Worm (Caenorhabditis elegans) whole organism, L3 larva: ENCODE measurements around the gene exos-7.
A peak's percentile ranks its signal among the peaks of the same experiment; 100 is the strongest.

Experiments
- R02D3.7 ChIP-seq: fragments of 150-350 bp; optimal IDR thresholded peaks from 2 replicates; lab custom pipeline; 2014; ENCODE audit warnings: missing biosample characterization, missing genetic modification characterization
- ceh-16 ChIP-seq: sonication (generic microtip); optimal IDR thresholded peaks from 2 replicates; lab custom pipeline; 2017; ENCODE audit warnings: missing biosample characterization, missing genetic modification characterization
- ceh-28 ChIP-seq: fragments of 150-350 bp; optimal IDR thresholded peaks from 2 replicates; lab custom pipeline; 2014; ENCODE audit warnings: missing biosample characterization, missing genetic modification reagents, missing genetic modification characterization
- daf-12 ChIP-seq: fragments of 150-350 bp; optimal IDR thresholded peaks from 2 replicates; lab custom pipeline; 2014; ENCODE audit warnings: missing biosample characterization, missing genetic modification reagents, missing genetic modification characterization
- egl-27 ChIP-seq: sonication (generic microtip); optimal IDR thresholded peaks from 4 replicates; lab custom pipeline; 2017; ENCODE audit warnings: missing biosample characterization, missing genetic modification reagents, missing genetic modification characterization
- egl-5 ChIP-seq: fragments of 150-350 bp; optimal IDR thresholded peaks from 2 replicates; lab custom pipeline; 2017; ENCODE audit warnings: missing biosample characterization, missing genetic modification reagents, missing genetic modification characterization, inconsistent platforms
- elt-1 ChIP-seq: fragments of 150-350 bp; optimal IDR thresholded peaks from 2 replicates; lab custom pipeline; 2014; ENCODE audit warnings: missing biosample characterization, missing genetic modification characterization
- elt-2 ChIP-seq: sonication (generic microtip); optimal IDR thresholded peaks from 2 replicates; lab custom pipeline; 2016; ENCODE audit warnings: missing genetic modification reagents, mild to moderate bottlenecking, missing genetic modification characterization, missing compliant biosample characterization
- fkh-10 ChIP-seq: sonication (generic microtip); optimal IDR thresholded peaks from 2 replicates; lab custom pipeline; 2017; ENCODE audit warnings: missing biosample characterization, missing genetic modification reagents, missing genetic modification characterization
- fkh-2 ChIP-seq: fragments of 150-350 bp; optimal IDR thresholded peaks from 2 replicates; lab custom pipeline; 2014; ENCODE audit warnings: missing biosample characterization, missing genetic modification reagents, missing genetic modification characterization
- fos-1 ChIP-seq: fragments of 150-350 bp; optimal IDR thresholded peaks from 2 replicates; lab custom pipeline; 2014; ENCODE audit warnings: missing biosample characterization, missing genetic modification characterization
- hmg-11 ChIP-seq: sonication (generic microtip); optimal IDR thresholded peaks from 2 replicates; lab custom pipeline; 2016; ENCODE audit warnings: missing genetic modification characterization, missing compliant biosample characterization
- jun-1 ChIP-seq: fragments of 150-350 bp; optimal IDR thresholded peaks from 2 replicates; lab custom pipeline; 2014; ENCODE audit warnings: missing biosample characterization, missing genetic modification reagents, missing genetic modification characterization
- lin-15B ChIP-seq: fragments of 150-350 bp; optimal IDR thresholded peaks from 2 replicates; lab custom pipeline; 2014; ENCODE audit warnings: missing biosample characterization, missing genetic modification characterization
- lin-39 ChIP-seq: fragments of 150-350 bp; optimal IDR thresholded peaks from 2 replicates; lab custom pipeline; 2018; ENCODE audit warnings: missing biosample characterization, missing genetic modification reagents, missing genetic modification characterization
- lsy-12 ChIP-seq: sonication (generic microtip); optimal IDR thresholded peaks from 2 replicates; lab custom pipeline; 2016; ENCODE audit warnings: mild to moderate bottlenecking, missing genetic modification characterization, missing compliant biosample characterization
- mdl-1 ChIP-seq: fragments of 150-350 bp; optimal IDR thresholded peaks from 2 replicates; lab custom pipeline; 2014; ENCODE audit warnings: missing biosample characterization, missing genetic modification characterization
- mml-1 ChIP-seq: fragments of 150-350 bp; sonication (generic microtip); optimal IDR thresholded peaks from 3 replicates; lab custom pipeline; 2014; ENCODE audit warnings: missing biosample characterization, missing genetic modification characterization
- nfya-1 ChIP-seq: sonication (generic microtip); optimal IDR thresholded peaks from 2 replicates; lab custom pipeline; 2017; ENCODE audit warnings: missing genetic modification characterization, mild to moderate bottlenecking, missing compliant biosample characterization, antibody characterized with exemption, moderate library complexity; ENCODE audit not compliant: insufficient read depth
- nhr-23 ChIP-seq: fragments of 150-350 bp; optimal IDR thresholded peaks from 2 replicates; lab custom pipeline; 2014; ENCODE audit warnings: missing biosample characterization, missing genetic modification reagents, missing genetic modification characterization
- nhr-237 ChIP-seq: fragments of 150-350 bp; optimal IDR thresholded peaks from 2 replicates; lab custom pipeline; 2014; ENCODE audit warnings: missing biosample characterization, missing genetic modification characterization
- nhr-25 ChIP-seq: sonication (generic microtip); optimal IDR thresholded peaks from 2 replicates; lab custom pipeline; 2017; ENCODE audit warnings: missing biosample characterization, missing genetic modification characterization
- nhr-43 ChIP-seq: sonication (generic microtip); optimal IDR thresholded peaks from 2 replicates; lab custom pipeline; 2016; ENCODE audit warnings: mild to moderate bottlenecking, missing genetic modification characterization, missing compliant biosample characterization; ENCODE audit not compliant: poor library complexity, severe bottlenecking
- nhr-67 ChIP-seq: fragments of 150-350 bp; optimal IDR thresholded peaks from 2 replicates; lab custom pipeline; 2014; ENCODE audit warnings: missing biosample characterization, missing genetic modification characterization
- nhr-77 ChIP-seq: fragments of 150-350 bp; optimal IDR thresholded peaks from 2 replicates; lab custom pipeline; 2014; ENCODE audit warnings: missing biosample characterization, missing genetic modification characterization
- pha-4 ChIP-seq: fragments of 150-350 bp; optimal IDR thresholded peaks from 2 replicates; lab custom pipeline; 2014; ENCODE audit warnings: missing biosample characterization, missing genetic modification reagents, missing genetic modification characterization
- pqm-1 ChIP-seq: fragments of 150-350 bp; optimal IDR thresholded peaks from 2 replicates; lab custom pipeline; 2017; ENCODE audit warnings: missing biosample characterization, missing genetic modification characterization, inconsistent platforms
- sea-2 ChIP-seq: fragments of 150-350 bp; sonication (generic microtip); optimal IDR thresholded peaks from 4 replicates; lab custom pipeline; 2014; ENCODE audit warnings: missing biosample characterization, missing genetic modification reagents, missing genetic modification characterization
- skn-1 ChIP-seq: fragments of 150-350 bp; optimal IDR thresholded peaks from 2 replicates; lab custom pipeline; 2014; ENCODE audit warnings: missing biosample characterization, missing genetic modification characterization
- snpc-4 ChIP-seq: fragments of 150-350 bp; optimal IDR thresholded peaks from 2 replicates; lab custom pipeline; 2014; ENCODE audit warnings: missing biosample characterization, missing genetic modification characterization
- unc-62 ChIP-seq: fragments of 150-350 bp; sonication (generic microtip); optimal IDR thresholded peaks from 4 replicates; lab custom pipeline; 2014; ENCODE audit warnings: missing biosample characterization, missing genetic modification reagents, missing genetic modification characterization
- zag-1 ChIP-seq: fragments of 150-350 bp; optimal IDR thresholded peaks from 2 replicates; lab custom pipeline; 2014; ENCODE audit warnings: missing biosample characterization, missing genetic modification characterization
- ztf-11 ChIP-seq: fragments of 150-350 bp; optimal IDR thresholded peaks from 2 replicates; lab custom pipeline; 2014; ENCODE audit warnings: missing biosample characterization, missing genetic modification characterization
- ztf-4 ChIP-seq: fragments of 150-350 bp; optimal IDR thresholded peaks from 2 replicates; lab custom pipeline; 2014; ENCODE audit warnings: missing biosample characterization, missing genetic modification characterization

exos-7 gene

ce11 chrV:20837765-20838164 lies 900 bp upstream of the exos-7 start, which contains the start of gene mrps-12:
Gene mrps-12, plus strand, starts transcription at chrV:20838080.
- TF ChIP-seq ceh-28 (tag; lab: Kevin White, UChicago) (peak; percentile 36), nfya-1 (peak; percentile 46), ceh-16 (tag; lab: Kevin White, UChicago) (no peak), sea-2 (GFP tag; lab: Kevin White, UChicago) (no peak), nhr-77 (no peak), mml-1 (tag; lab: Kevin White, UChicago) (no peak), lin-15B (tag; lab: Kevin White, UChicago) (peak; percentile 34), nhr-25 (tag; lab: Kevin White, UChicago) (no peak), nhr-23 (tag; lab: Kevin White, UChicago) (no peak), R02D3.7 (tag; lab: Kevin White, UChicago) (no peak)

- TF ChIP-seq elt-1 (tag; lab: Kevin White, UChicago) (no peak), pha-4 (no peak), unc-62 (GFP tag; lab: Kevin White, UChicago) (no peak), ztf-11 (tag; lab: Kevin White, UChicago) (no peak), nhr-25 (tag; lab: Kevin White, UChicago) (no peak), nhr-237 (tag; lab: Kevin White, UChicago) (no peak), nhr-77 (no peak), lin-15B (tag; lab: Kevin White, UChicago) (no peak), skn-1 (no peak), elt-2 (tag; lab: Kevin White, UChicago) (no peak), daf-12 (tag; lab: Kevin White, UChicago) (no peak), fkh-2 (tag; lab: Kevin White, UChicago) (no peak), mml-1 (tag; lab: Kevin White, UChicago) (no peak), sea-2 (GFP tag; lab: Kevin White, UChicago) (no peak), fos-1 (tag; lab: Kevin White, UChicago) (no peak), hmg-11 (tag; lab: Kevin White, UChicago) (no peak), zag-1 (tag; lab: Kevin White, UChicago) (no peak), mdl-1 (tag; lab: Kevin White, UChicago) (no peak), snpc-4 (tag; lab: Kevin White, UChicago) (no peak), fkh-10 (GFP tag; lab: Kevin White, UChicago) (no peak)
Measured at ce11 chrV:20841484-20841883, 2.8 kb downstream of the exos-7 start.

- TF ChIP-seq hmg-11 (tag; lab: Kevin White, UChicago) (peak; percentile 84), nhr-237 (tag; lab: Kevin White, UChicago) (no peak), lin-39 (tag; lab: Kevin White, UChicago) (peak; percentile 63), mml-1 (tag; lab: Kevin White, UChicago) (no peak), skn-1 (peak; percentile 3), nfya-1 (peak; percentile 85), nhr-43 (tag; lab: Kevin White, UChicago) (peak; percentile 37), jun-1 (peak; percentile 43), nhr-25 (tag; lab: Kevin White, UChicago) (peak; percentile 82), egl-5 (tag; lab: Kevin White, UChicago) (peak; percentile 45), ceh-28 (tag; lab: Kevin White, UChicago) (peak; percentile 76), lin-15B (tag; lab: Kevin White, UChicago) (peak; percentile 62), nhr-77 (no peak), snpc-4 (tag; lab: Kevin White, UChicago) (peak; percentile 52), lsy-12 (tag; lab: Kevin White, UChicago) (peak; percentile 60), elt-2 (tag; lab: Kevin White, UChicago) (peak; percentile 41), R02D3.7 (tag; lab: Kevin White, UChicago) (peak; percentile 45), fkh-10 (GFP tag; lab: Kevin White, UChicago) (peak; percentile 74), pqm-1 (tag; lab: Kevin White, UChicago) (no peak), nhr-23 (tag; lab: Kevin White, UChicago) (peak; percentile 48), pha-4 (peak; percentile 72), nhr-67 (tag; lab: Kevin White, UChicago) (no peak), egl-27 (tag; lab: Kevin White, UChicago) (peak; percentile 7), ztf-4 (tag; lab: Kevin White, UChicago) (peak; percentile 1), ceh-16 (tag; lab: Kevin White, UChicago) (no peak)
Measured at ce11 chrV:20845524-20846208, 7.0 kb downstream of the exos-7 start, which contains the start of the genes F31D4.2 and fkb-6. Gene F31D4.2, minus strand, starts transcription at chrV:20845546. Gene fkb-6, plus strand, starts transcription at chrV:20846158.
